Worm (Caenorhabditis elegans): ENCODE data around the gene mdt-6.

DNA sequence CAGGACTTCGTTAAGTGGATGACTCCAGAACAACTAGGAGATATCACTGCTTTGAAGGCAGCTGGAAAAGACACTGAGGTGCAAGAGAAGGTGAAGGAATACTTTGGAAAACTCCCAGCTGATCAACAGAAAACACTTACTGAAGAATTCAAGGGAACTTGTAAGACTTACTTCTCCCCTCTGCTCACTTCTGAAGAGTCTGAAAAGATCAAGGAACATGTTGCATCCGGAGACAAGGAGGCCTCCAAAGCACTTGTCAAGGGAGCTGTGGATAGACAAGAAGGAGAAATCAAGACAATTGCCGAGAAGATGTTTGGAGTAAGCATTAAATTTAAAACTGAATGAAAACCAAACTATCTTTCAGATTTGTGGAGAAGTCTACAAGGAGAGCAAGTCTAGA, 20.0 kb upstream of the mdt-6 start:
- TF ChIP-seq him-1 (tag; optimal IDR thresholded peaks at IDR 0.05) (no peak), dao-5 (tag; optimal IDR thresholded peaks at IDR 0.05) (no peak), W03F9.2 (tag; optimal IDR thresholded peaks at IDR 0.05) (no peak)
